Fruit fly (Drosophila melanogaster) ovary, adult (tissue): ENCODE measurements around the gene Cht2.

Experiments
- CG17801 ChIP-seq: fragments of 200-800 bp; optimal IDR thresholded peaks from 2 replicates; lab custom pipeline; 2019; ENCODE audit warnings: missing biosample characterization, mild to moderate bottlenecking, missing genetic modification characterization, moderate library complexity; ENCODE audit not compliant: partially characterized antibody

Cht2 gene

dm6 chr3L:1754262-1754661 lies 1.5 kb downstream of the Cht2 start:
- no peak for TF ChIP-seq CG17801

- TF ChIP-seq CG17801 = no peak
These were observed 7.5 kb downstream of the Cht2 start for dm6 chr3L:1748218-1748617.

DNA sequence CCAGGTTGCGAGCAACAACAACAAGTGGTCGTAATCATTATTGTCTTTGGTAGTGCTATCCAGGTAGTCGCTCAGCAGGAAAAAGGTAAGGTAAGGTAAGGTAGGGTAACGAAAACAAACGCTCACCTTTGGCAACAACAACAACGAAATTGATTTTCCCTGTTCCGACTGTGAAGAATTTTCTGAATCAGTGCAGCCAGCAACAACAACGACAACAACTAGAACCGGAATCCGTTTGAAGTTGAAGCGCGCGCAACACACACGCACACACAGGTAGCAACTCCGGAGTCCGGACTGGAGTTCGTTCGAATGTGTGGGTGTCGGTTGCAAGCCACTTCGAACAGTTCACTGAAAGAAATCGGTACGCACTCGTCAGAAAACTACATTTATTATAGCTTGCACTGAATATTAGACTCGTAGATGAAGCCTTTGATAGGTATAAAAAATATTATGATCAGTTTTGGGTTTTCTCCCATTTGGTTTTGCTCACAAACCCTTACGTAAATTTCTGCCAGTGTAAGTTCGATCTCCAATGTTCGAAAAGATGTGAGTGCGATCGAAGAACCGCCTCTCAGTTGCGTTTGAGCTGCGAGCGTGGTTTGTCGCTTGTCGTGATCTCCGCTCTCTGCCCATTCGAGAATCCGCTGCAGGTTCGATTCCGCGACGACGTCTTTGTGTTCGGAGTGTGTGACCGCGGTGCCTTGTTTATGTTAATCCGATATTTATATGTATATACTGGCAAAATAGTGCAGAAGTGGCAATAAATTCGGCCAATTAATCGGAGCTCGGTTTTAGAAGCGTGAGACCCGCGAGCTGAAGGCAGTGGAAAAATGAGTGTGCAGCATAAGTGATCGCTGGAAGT lies 9.2 kb downstream of the Cht2 start, which contains the start of gene CG13921:
Gene CG13921, plus strand, starts transcription at position 570 of the 862 bp plus-strand sequence.
- peak; percentile 98 for TF ChIP-seq CG17801

dm6 chr3L:1745432-1745831 lies 10.3 kb downstream of the Cht2 start:
- TF ChIP-seq CG17801 = no peak

- no peak for TF ChIP-seq CG17801
These were observed 13.1 kb downstream of the Cht2 start for dm6 chr3L:1742552-1743097.

DNA sequence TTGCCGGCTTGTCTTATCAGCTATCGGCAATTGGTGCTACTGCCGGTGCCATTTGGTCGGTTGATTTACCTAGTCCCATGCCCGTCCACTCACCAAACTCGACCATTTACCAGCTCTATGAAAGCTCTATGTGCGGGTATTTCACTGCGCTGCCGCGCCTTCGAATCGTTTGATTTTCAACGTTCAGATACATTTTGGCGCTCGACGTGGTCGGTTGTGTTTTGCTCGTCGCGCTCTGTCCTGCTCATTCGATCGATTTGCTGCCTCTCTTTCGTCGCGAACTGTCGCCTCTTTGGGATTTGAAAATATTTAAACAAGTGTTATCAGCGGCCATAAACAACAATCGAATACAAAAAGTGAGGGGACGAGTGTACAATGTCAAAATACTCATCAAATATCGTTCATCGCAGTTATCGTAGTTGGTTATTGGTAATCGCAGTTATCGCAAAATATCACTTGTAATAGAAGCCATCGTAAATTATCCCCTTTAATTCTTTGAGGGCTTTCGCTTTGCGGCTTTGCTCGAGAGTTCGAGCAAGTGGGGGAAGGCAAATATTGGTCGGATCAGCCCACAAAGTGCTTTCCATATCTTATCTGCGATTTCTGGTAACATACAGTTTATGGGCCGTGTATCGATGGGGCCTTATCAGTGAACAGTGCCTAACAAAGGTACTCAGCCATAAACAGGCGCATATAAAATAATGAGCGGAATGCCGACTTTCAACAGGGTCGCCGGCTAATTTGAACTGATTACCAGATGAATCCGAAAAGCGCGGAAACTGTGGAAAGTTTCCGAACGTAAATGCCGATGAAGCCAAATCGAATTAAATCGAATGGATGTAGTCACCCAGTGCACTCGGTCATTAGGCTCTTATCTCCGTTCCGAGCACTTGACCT lies 13.8 kb downstream of the Cht2 start:
- no peak for TF ChIP-seq CG17801

DNA sequence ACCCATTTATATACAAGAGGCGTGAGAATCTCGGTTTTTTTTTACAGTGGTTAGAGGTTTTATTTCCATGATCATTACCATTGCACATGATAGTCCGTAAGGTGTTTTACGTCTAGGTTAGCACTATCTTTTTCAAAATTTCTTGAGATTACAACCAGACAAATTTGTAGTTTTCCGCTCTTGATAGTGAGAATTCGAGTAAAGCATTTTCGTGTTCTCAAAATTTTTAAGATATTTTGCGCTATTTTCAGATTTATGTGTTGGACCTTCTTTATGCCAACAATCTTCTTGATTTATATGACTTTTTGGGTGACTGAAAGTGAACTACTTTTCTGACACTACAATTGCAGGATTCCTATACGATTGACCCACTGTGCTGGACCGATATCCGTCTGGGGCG lies 14.6 kb downstream of the Cht2 start:
- no peak for TF ChIP-seq CG17801

DNA sequence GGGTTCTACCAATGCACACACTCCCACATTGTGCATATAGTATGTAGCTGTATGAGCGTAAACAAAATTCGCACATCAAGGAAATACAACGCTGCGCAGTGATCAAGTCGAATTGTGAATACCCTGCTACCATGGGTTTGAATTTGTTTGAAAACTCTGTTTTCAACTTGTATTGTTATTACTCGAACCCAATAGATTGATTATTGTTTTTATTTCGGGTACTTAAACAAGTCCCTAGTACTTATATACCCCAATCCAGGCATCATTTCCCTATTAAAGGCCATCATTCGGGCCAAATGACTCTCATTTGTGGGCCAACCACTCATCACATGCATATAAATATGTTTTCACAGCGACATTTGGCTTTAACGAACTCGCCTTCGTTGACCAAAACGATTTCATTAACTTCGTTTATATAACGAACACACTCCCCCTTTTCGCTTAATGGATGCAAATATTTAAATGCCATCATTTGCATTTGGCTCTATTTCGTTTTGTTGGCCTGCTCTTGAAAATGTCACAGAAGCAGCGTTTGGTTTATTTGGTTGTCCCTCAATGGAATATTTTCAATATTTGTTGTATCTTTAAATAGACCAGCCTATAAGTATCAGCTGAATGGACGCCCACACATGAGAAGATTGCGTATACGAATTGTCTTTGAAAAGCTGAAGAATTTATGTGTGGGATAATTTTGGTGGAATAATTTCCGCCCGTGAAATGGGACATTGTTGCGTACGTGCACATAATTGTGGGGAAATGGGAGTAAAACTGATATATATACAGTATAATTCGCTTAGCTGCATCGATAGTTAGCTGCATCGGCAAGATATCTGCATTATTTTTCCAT lies 15.4 kb downstream of the Cht2 start:
- no peak for TF ChIP-seq CG17801

DNA sequence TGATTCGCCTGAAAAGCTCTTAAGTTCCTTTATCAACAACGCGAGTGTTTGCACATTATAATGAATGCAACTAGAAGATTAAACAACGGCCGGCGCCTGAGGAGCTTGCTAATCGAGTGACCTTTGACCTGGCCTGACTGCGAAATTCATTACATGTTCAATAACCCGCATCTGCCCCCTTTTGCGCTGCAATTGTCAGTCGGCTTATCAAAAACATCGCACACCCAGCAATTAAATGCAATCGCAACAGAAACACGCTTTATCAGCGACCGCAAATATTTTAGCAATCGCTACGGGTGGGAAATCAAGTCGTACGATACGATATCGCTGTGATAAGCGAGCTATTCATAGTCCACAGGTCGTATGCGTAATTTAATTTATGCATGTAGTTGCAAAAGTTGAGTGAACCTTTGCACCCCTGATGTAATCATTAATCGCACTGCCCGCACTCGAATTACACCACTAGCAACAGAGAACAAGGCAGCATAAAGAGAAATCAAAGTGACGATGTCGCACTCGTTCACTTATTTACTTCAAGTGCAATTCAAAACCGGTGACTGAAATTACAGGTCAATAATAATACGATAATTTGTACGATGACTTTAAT lies 16.1 kb downstream of the Cht2 start:
- TF ChIP-seq CG17801 = peak; percentile 3

dm6 chr3L:1738375-1739328 lies 17.1 kb downstream of the Cht2 start, which contains the start of gene Gk2:
TSS of gene Gk2 (plus strand) at chr3L:1738407.
- TF ChIP-seq CG17801 = no peak

dm6 chr3L:1737898-1738322 lies 17.8 kb downstream of the Cht2 start, which contains the start of gene PIG-Wb:
TSS of gene PIG-Wb (minus strand) at chr3L:1738106.
- no peak for TF ChIP-seq CG17801

DNA sequence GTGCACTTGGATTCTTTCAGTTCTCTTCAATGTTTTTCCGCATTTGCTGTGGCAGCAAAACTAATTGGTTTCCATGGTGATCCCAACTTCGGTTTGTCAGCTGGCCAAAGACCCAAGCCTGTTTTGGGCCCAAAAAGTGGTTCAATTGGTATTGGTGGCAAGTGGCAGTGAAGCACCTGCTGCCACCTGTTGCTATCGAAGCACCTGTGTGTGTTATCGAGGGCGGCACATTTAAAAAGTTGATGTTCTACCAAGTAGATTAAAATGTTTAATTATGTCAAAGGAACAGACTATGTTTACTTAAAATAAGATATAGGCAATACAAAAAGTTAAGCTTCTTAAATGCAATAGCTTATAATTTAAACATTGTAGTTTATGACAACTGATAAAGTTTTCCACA lies 20.1 kb downstream of the Cht2 start, which contains the start of gene Oseg4:
Gene Oseg4, minus strand, starts transcription at position 165 of the 400 bp plus-strand sequence.
- TF ChIP-seq CG17801 = no peak

DNA sequence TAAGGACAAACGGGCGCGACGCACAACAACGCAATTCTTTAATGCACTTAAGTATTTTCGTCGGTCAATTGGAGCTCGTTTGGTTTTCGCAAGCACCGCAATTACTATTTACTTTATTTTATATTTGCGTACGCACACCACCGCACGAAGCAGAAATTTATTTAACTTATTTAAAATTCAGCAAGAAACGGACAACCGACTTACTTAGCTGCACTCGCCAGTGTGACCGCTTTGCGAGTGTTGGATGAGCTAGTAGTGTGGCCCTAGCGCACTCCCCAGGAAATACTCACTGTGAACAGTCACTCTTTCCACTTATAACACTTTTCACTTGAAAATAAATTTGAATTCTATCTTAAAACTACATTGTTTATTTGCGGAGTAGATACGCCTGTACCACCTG lies 24.9 kb downstream of the Cht2 start, which contains the start of gene drpr:
Gene drpr, minus strand, starts transcription at position 235 of the 400 bp plus-strand sequence.
- TF ChIP-seq CG17801 = peak; percentile 45

DNA sequence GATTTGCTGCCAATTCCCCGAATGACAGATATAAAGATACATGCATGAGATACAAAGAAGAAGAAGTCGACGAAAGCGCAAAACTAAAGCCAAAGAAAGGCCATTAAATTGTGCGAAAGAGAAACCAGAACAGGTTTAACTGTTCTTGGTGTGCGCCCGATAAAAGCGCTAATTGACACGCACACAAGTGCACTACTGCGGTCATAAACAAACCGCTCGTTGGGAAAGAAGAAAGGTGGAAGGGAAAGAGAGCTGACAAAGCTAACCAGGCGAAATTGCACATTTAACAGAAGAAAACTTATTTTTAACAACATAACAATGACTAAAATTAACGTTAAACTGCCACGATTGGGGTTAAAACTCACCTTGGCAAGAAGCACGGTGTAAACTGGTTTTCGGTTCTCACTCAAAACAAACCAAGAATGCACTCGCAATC lies 25.6 kb downstream of the Cht2 start:
- no peak for TF ChIP-seq CG17801
